Fruit fly (Drosophila melanogaster) whole organism, pupa: ENCODE results near the gene CG5078.

Source experiments
- CG12605 ChIP-seq: fragments of 200-800 bp; sonication (Bioruptor generic); IDR thresholded peaks from 2 replicates; pipeline ENCODE4 v1.3.6; 2022; ENCODE audit warnings: missing biosample characterization, missing genetic modification characterization
- fd96Ca ChIP-seq: fragments of 200-800 bp; sonication (Bioruptor generic); IDR thresholded peaks from 3 replicates; pipeline ENCODE4 v1.3.6; 2022; ENCODE audit warnings: missing biosample characterization, missing genetic modification characterization

dm6 chr3L:20498204-20498603 is 7.6 kb upstream of the CG5078 start:
- TF ChIP-seq CG12605 (GFP tag; lab: Robert Waterston, UW) = no peak
- TF ChIP-seq fd96Ca (GFP tag; lab: Robert Waterston, UW) = no peak
